Fruit fly (Drosophila melanogaster) whole organism, embryonic: ENCODE measurements around the gene CG31100.

Source experiments
- BtbVII ChIP-seq: fragments of 200-800 bp; sonication (Bioruptor generic); optimal IDR thresholded peaks from 3 replicates; lab custom pipeline; 2017; ENCODE audit warnings: missing biosample characterization, mild to moderate bottlenecking, missing genetic modification characterization
- CG1024 ChIP-seq: fragments of 200-800 bp; sonication (Bioruptor generic); IDR thresholded peaks from 2 replicates; pipeline ENCODE4 v1.3.6; 2022; ENCODE audit warnings: missing biosample characterization, missing genetic modification characterization
- CG12155 ChIP-seq: fragments of 200-800 bp; sonication (Bioruptor generic); optimal IDR thresholded peaks from 3 replicates; lab custom pipeline; 2016; ENCODE audit warnings: missing biosample characterization, missing genetic modification characterization
- CG12219 ChIP-seq: fragments of 200-800 bp; sonication (Bioruptor generic); optimal IDR thresholded peaks from 3 replicates; lab custom pipeline; 2018; ENCODE audit warnings: missing biosample characterization, mild to moderate bottlenecking, missing genetic modification characterization
- CG12236 ChIP-seq: fragments of 200-800 bp; sonication (Bioruptor generic); optimal IDR thresholded peaks from 2 replicates; lab custom pipeline; 2016; ENCODE audit warnings: missing biosample characterization, missing genetic modification characterization
- CG12659 ChIP-seq: fragments of 200-800 bp; sonication (Bioruptor generic); optimal IDR thresholded peaks from 3 replicates; lab custom pipeline; 2017; ENCODE audit warnings: mild to moderate bottlenecking, missing biosample characterization, missing genetic modification reagents, missing genetic modification characterization
- CG15514 ChIP-seq: fragments of 200-800 bp; sonication (Bioruptor generic); optimal IDR thresholded peaks from 3 replicates; lab custom pipeline; 2017; ENCODE audit warnings: missing biosample characterization, missing genetic modification characterization, mild to moderate bottlenecking, moderate library complexity, missing genetic modification reagents
- CG1647 ChIP-seq: fragments of 200-800 bp; sonication (Bioruptor generic); optimal IDR thresholded peaks from 3 replicates; lab custom pipeline; 2016; ENCODE audit warnings: missing biosample characterization, missing genetic modification characterization
- CG17186 ChIP-seq: fragments of 200-800 bp; sonication (Bioruptor generic); optimal IDR thresholded peaks from 3 replicates; lab custom pipeline; 2017; ENCODE audit warnings: missing biosample characterization, missing genetic modification reagents, missing genetic modification characterization
- CG1792 ChIP-seq: fragments of 200-800 bp; sonication (Bioruptor generic); optimal IDR thresholded peaks from 2 replicates; lab custom pipeline; 2016; ENCODE audit warnings: missing biosample characterization, missing genetic modification characterization
- CG1832 ChIP-seq: fragments of 200-800 bp; sonication (Bioruptor generic); optimal IDR thresholded peaks from 2 replicates; lab custom pipeline; 2017; ENCODE audit warnings: missing biosample characterization, mild to moderate bottlenecking, missing genetic modification characterization, inconsistent platforms
- CG2120 ChIP-seq: fragments of 200-800 bp; sonication (Bioruptor generic); optimal IDR thresholded peaks from 3 replicates; lab custom pipeline; 2016; ENCODE audit warnings: missing biosample characterization, missing genetic modification characterization
- CG2712 ChIP-seq: fragments of 200-800 bp; optimal IDR thresholded peaks from 3 replicates; lab custom pipeline; 2019; ENCODE audit warnings: missing biosample characterization, mild to moderate bottlenecking, missing genetic modification characterization, moderate library complexity
- CG4707 ChIP-seq: fragments of 200-800 bp; sonication (Bioruptor generic); optimal IDR thresholded peaks from 2 replicates; lab custom pipeline; 2018; ENCODE audit warnings: missing biosample characterization, mild to moderate bottlenecking, missing genetic modification characterization, moderate library complexity
- CG6654 ChIP-seq: fragments of 200-800 bp; sonication (Bioruptor generic); optimal IDR thresholded peaks from 2 replicates; lab custom pipeline; 2017; ENCODE audit warnings: missing biosample characterization, mild to moderate bottlenecking, missing genetic modification characterization
- CG6854 ChIP-seq: fragments of 200-800 bp; sonication (Bioruptor generic); optimal IDR thresholded peaks from 3 replicates; lab custom pipeline; 2017; ENCODE audit warnings: missing biosample characterization, mild to moderate bottlenecking, missing genetic modification characterization
- CG7372 ChIP-seq: fragments of 200-800 bp; sonication (Bioruptor generic); IDR thresholded peaks from 2 replicates; pipeline ENCODE4 v1.3.6; 2022; ENCODE audit warnings: missing biosample characterization, missing genetic modification characterization
- CG7786 ChIP-seq: fragments of 200-800 bp; sonication (Bioruptor generic); optimal IDR thresholded peaks from 2 replicates; lab custom pipeline; 2016; ENCODE audit warnings: missing biosample characterization, missing genetic modification characterization
- CG8281 ChIP-seq: fragments of 200-800 bp; sonication (Bioruptor generic); optimal IDR thresholded peaks from 2 replicates; lab custom pipeline; 2018; ENCODE audit warnings: missing biosample characterization, mild to moderate bottlenecking, missing genetic modification characterization, moderate library complexity
- Chrac-16 ChIP-seq: fragments of 200-800 bp; sonication (Bioruptor generic); optimal IDR thresholded peaks from 3 replicates; lab custom pipeline; 2016; ENCODE audit warnings: missing biosample characterization, missing genetic modification characterization
- CoRest ChIP-seq: fragments of 200-800 bp; sonication (Bioruptor generic); optimal IDR thresholded peaks from 3 replicates; lab custom pipeline; 2018; ENCODE audit warnings: missing biosample characterization, mild to moderate bottlenecking, missing genetic modification characterization, moderate library complexity
- Dbx ChIP-seq: fragments of 200-800 bp; sonication (Bioruptor generic); IDR thresholded peaks from 3 replicates; pipeline ENCODE4 v1.3.6; 2022; ENCODE audit warnings: missing biosample characterization, missing genetic modification characterization
- Dll ChIP-seq: fragments of 200-800 bp; sonication (Bioruptor generic); IDR thresholded peaks from 4 replicates; pipeline ENCODE4 v1.3.6; 2022; ENCODE audit warnings: missing biosample characterization, missing genetic modification characterization; ENCODE audit not compliant: partially characterized antibody
- Fer1 ChIP-seq: fragments of 200-800 bp; sonication (Bioruptor generic); optimal IDR thresholded peaks from 2 replicates; lab custom pipeline; 2017; ENCODE audit warnings: missing biosample characterization, mild to moderate bottlenecking, missing genetic modification characterization
- MBD-R2 ChIP-seq: fragments of 200-800 bp; sonication (Bioruptor generic); IDR thresholded peaks from 2 replicates; pipeline ENCODE4 v1.3.6; 2022; ENCODE audit warnings: missing biosample characterization, missing genetic modification characterization
- MESR4 ChIP-seq: fragments of 200-800 bp; sonication (Bioruptor generic); optimal IDR thresholded peaks from 2 replicates; lab custom pipeline; 2018; ENCODE audit warnings: missing biosample characterization, mild to moderate bottlenecking, missing genetic modification characterization, moderate library complexity
- MTF-1 ChIP-seq: fragments of 200-800 bp; sonication (Bioruptor generic); optimal IDR thresholded peaks from 2 replicates; lab custom pipeline; 2018; ENCODE audit warnings: missing biosample characterization, mild to moderate bottlenecking, missing genetic modification characterization, borderline replicate concordance
- Mes4 ChIP-seq: fragments of 200-800 bp; sonication (Bioruptor generic); optimal IDR thresholded peaks from 2 replicates; lab custom pipeline; 2016; ENCODE audit warnings: missing biosample characterization, missing genetic modification characterization
- Pdp1 ChIP-seq, 2 experiments: fragments of 200-800 bp; sonication (Bioruptor generic); optimal IDR thresholded peaks; 3 replicates each; lab custom pipeline; 2016; ENCODE audit warnings: missing biosample characterization in 2 of 2, missing genetic modification characterization in 2 of 2, mild to moderate bottlenecking in 1 of 2, moderate library complexity in 1 of 2
- Xbp1 ChIP-seq: fragments of 200-800 bp; sonication (Bioruptor generic); optimal IDR thresholded peaks from 3 replicates; lab custom pipeline; 2016; ENCODE audit warnings: missing biosample characterization, mild to moderate bottlenecking, missing genetic modification characterization
- cato ChIP-seq: fragments of 200-800 bp; sonication (Bioruptor generic); optimal IDR thresholded peaks from 2 replicates; lab custom pipeline; 2016; ENCODE audit warnings: missing biosample characterization, missing genetic modification characterization, borderline replicate concordance
- dati ChIP-seq: fragments of 200-800 bp; sonication (Bioruptor generic); IDR thresholded peaks from 2 replicates; pipeline ENCODE4 v1.3.6; 2022; ENCODE audit warnings: missing biosample characterization, missing genetic modification characterization
- emc ChIP-seq: fragments of 200-800 bp; sonication (Bioruptor generic); optimal IDR thresholded peaks from 2 replicates; lab custom pipeline; 2016; ENCODE audit warnings: missing biosample characterization, missing genetic modification characterization
- en ChIP-seq: fragments of 200-800 bp; sonication (Bioruptor generic); optimal IDR thresholded peaks from 2 replicates; lab custom pipeline; 2016; ENCODE audit warnings: missing biosample characterization, missing genetic modification characterization
- esg ChIP-seq: fragments of 200-800 bp; sonication (Bioruptor generic); conservative IDR thresholded peaks from 2 replicates; pipeline ENCODE4 v1.3.6; 2022; ENCODE audit warnings: missing biosample characterization, missing genetic modification characterization
- fd3F ChIP-seq: fragments of 200-800 bp; sonication (Bioruptor generic); optimal IDR thresholded peaks from 2 replicates; lab custom pipeline; 2018; ENCODE audit warnings: missing biosample characterization, mild to moderate bottlenecking, missing genetic modification characterization, moderate library complexity
- ftz-f1 ChIP-seq: fragments of 200-800 bp; sonication (Bioruptor generic); optimal IDR thresholded peaks from 2 replicates; lab custom pipeline; 2016; ENCODE audit warnings: missing biosample characterization, missing genetic modification characterization
- gce ChIP-seq: fragments of 200-800 bp; sonication (Bioruptor generic); IDR thresholded peaks from 3 replicates; pipeline ENCODE4 v1.3.6; 2022; ENCODE audit warnings: missing biosample characterization, missing genetic modification characterization
- gcm ChIP-seq: fragments of 200-800 bp; sonication (Bioruptor generic); optimal IDR thresholded peaks from 2 replicates; lab custom pipeline; 2019; ENCODE audit warnings: missing biosample characterization, mild to moderate bottlenecking, missing genetic modification characterization, moderate library complexity
- ham ChIP-seq: fragments of 200-800 bp; sonication (Bioruptor generic); IDR thresholded peaks from 2 replicates; pipeline ENCODE4 v1.3.6; 2022; ENCODE audit warnings: missing biosample characterization, missing genetic modification characterization
- lbe ChIP-seq: fragments of 200-800 bp; sonication (Bioruptor generic); optimal IDR thresholded peaks from 2 replicates; lab custom pipeline; 2016; ENCODE audit warnings: missing biosample characterization, mild to moderate bottlenecking, missing genetic modification characterization
- lola ChIP-seq, 3 experiments: fragments of >200 bp in 2 of 3; fragments of 200-800 bp in 1 of 3; sonication (Bioruptor generic) in 1 of 3; optimal IDR thresholded peaks; 2 replicates each; lab custom pipeline; 2017 to 2019; ENCODE audit warnings: missing biosample characterization in 3 of 3, missing genetic modification characterization in 3 of 3, mild to moderate bottlenecking in 1 of 3, moderate library complexity in 1 of 3
- pnt ChIP-seq: fragments of 200-800 bp; sonication (Bioruptor generic); optimal IDR thresholded peaks from 3 replicates; lab custom pipeline; 2016; ENCODE audit warnings: missing biosample characterization, missing genetic modification characterization
- scrt ChIP-seq: fragments of 200-800 bp; sonication (Bioruptor generic); optimal IDR thresholded peaks from 2 replicates; lab custom pipeline; 2018; ENCODE audit warnings: missing biosample characterization, mild to moderate bottlenecking, missing genetic modification characterization, moderate library complexity
- so ChIP-seq: fragments of 200-800 bp; sonication (Bioruptor generic); IDR thresholded peaks from 3 replicates; pipeline ENCODE4 v1.3.6; 2022; ENCODE audit warnings: missing biosample characterization, missing genetic modification characterization
- vfl ChIP-seq: fragments of 200-800 bp; sonication (Bioruptor generic); optimal IDR thresholded peaks from 2 replicates; lab custom pipeline; 2016; ENCODE audit warnings: missing biosample characterization, missing genetic modification characterization
- zf30C ChIP-seq: fragments of 200-800 bp; sonication (Bioruptor generic); optimal IDR thresholded peaks from 3 replicates; lab custom pipeline; 2018; ENCODE audit warnings: missing biosample characterization, mild to moderate bottlenecking, missing genetic modification characterization
- zfh2 ChIP-seq: fragments of 200-800 bp; sonication (Bioruptor generic); optimal IDR thresholded peaks from 2 replicates; lab custom pipeline; 2016; ENCODE audit warnings: missing biosample characterization, missing genetic modification characterization

The CG31100 gene

DNA sequence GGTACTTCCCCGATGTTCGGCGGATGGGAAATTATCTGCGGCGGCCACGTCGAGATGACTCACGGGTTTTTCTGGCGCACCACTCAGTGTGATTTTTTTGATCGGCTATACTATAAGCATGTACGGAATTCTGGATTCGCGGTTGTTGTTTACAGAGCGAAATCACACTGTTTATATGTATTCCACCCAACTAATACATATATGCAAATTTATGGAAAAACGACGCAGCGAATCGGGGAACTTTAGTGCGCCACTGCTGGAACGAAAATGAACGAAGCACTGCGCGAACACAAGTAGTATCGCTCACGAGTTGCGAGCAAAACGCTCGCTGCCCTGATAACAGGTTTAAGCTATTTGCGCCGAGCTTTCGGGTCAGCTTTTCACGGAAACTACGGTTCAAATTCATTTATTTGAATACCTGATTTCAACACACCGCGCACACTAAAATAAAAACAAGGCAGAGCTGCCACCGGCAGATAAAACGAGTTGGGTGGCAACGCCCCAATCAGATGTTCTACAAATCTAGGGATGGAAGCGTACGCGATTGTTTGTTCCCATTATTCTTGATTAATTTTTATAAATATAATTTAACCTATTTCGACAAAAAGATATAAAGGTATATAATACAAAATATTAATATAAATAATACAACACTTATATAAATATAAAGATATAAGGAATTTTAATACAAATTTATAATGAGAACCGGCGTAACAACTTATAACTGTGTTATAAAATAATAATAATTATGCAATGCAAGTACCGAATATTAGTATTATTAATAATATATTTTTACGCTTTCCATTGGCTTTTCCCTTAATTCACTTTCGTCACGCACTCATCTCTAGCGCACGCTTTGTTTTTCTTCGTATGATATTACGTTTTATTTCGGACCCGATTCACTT lies 44.4 kb upstream of the CG31100 start, which contains the start of gene Rel (continued):
- no peak for TF ChIP-seq MBD-R2 (GFP tag; lab: Robert Waterston, UW)
- peak; percentile 18 for TF ChIP-seq BtbVII (GFP tag; lab: Kevin White, UChicago)
- peak; percentile 91 for TF ChIP-seq CG2712
- peak; percentile 56 for TF ChIP-seq fd3F (GFP tag; lab: Kevin White, UChicago)
- TF ChIP-seq scrt: peak; percentile 45
- TF ChIP-seq CG4707 (GFP tag; lab: Kevin White, UChicago): no peak
- peak; percentile 56 for TF ChIP-seq ftz-f1 (GFP tag; lab: Kevin White, UChicago)
- TF ChIP-seq Fer1 (GFP tag; lab: Kevin White, UChicago): peak; percentile 41
- TF ChIP-seq Chrac-16 (GFP tag; lab: Kevin White, UChicago): peak; percentile 23
- peak; percentile 46 for TF ChIP-seq Xbp1 (GFP tag; lab: Kevin White, UChicago)
- TF ChIP-seq pnt (GFP tag; lab: Kevin White, UChicago): no peak
- TF ChIP-seq CG12236 (GFP tag; lab: Kevin White, UChicago): no peak
- no peak for TF ChIP-seq CG6854 (GFP tag; lab: Kevin White, UChicago)
- no peak for TF ChIP-seq CG7372 (GFP tag; lab: Robert Waterston, UW)
- peak; percentile 15 for TF ChIP-seq CG1647 (GFP tag; lab: Kevin White, UChicago)
- TF ChIP-seq en: no peak
- TF ChIP-seq CG17186 (GFP tag; lab: Kevin White, UChicago): no peak
- peak; percentile 96 for TF ChIP-seq CG15514 (GFP tag; lab: Kevin White, UChicago)
- TF ChIP-seq CoRest (tag; lab: Kevin White, UChicago): peak; percentile 90
- TF ChIP-seq lbe (GFP tag; lab: Kevin White, UChicago): peak; percentile 70
- no peak for TF ChIP-seq CG1792
- peak in 1 of 2 experiments; percentile 23 for TF ChIP-seq Pdp1 (GFP tag; optimal IDR thresholded peaks at IDR 0.05; lab: Kevin White, UChicago)
- peak; percentile 27 for TF ChIP-seq MESR4 (GFP tag; lab: Kevin White, UChicago)
- TF ChIP-seq CG8281 (tag; lab: Kevin White, UChicago): peak; percentile 28
- TF ChIP-seq CG1024 (GFP tag; lab: Robert Waterston, UW): no peak
- TF ChIP-seq cato (GFP tag; lab: Kevin White, UChicago): peak; percentile 36
- TF ChIP-seq vfl: no peak
- TF ChIP-seq Dbx (GFP tag; lab: Robert Waterston, UW): no peak
- TF ChIP-seq CG1832 (GFP tag; lab: Kevin White, UChicago): no peak
- peak; percentile 30 for TF ChIP-seq zfh2
- no peak for TF ChIP-seq Dll (GFP tag; lab: Robert Waterston, UW)
- peak in 1 of 3 experiments; percentile 88 for TF ChIP-seq lola (GFP tag; optimal IDR thresholded peaks at IDR 0.05; lab: Kevin White, UChicago)
- no peak for TF ChIP-seq so
- peak; percentile 53 for TF ChIP-seq CG12155 (GFP tag; lab: Kevin White, UChicago)
- no peak for TF ChIP-seq MTF-1 (GFP tag; lab: Kevin White, UChicago)
- TF ChIP-seq gcm: peak; percentile 64
- peak; percentile 28 for TF ChIP-seq CG2120 (GFP tag; lab: Kevin White, UChicago)
- TF ChIP-seq CG6654 (GFP tag; lab: Kevin White, UChicago): peak; percentile 26
- TF ChIP-seq CG7786: no peak
- no peak for TF ChIP-seq emc (GFP tag; lab: Kevin White, UChicago)
- TF ChIP-seq esg: no peak
- no peak for TF ChIP-seq dati (GFP tag; lab: Robert Waterston, UW)
- TF ChIP-seq CG12219 (GFP tag; lab: Kevin White, UChicago): no peak
- TF ChIP-seq Mes4: no peak
- peak; percentile 81 for TF ChIP-seq CG12659 (GFP tag; lab: Kevin White, UChicago)
- TF ChIP-seq ham: no peak
- TF ChIP-seq zf30C (GFP tag; lab: Kevin White, UChicago): no peak
- TF ChIP-seq gce (GFP tag; lab: Robert Waterston, UW): no peak
